Fruit fly (Drosophila melanogaster) whole organism, adult: ENCODE measurements around the gene CG34453.
A peak's percentile ranks its signal among the peaks of the same experiment; 100 is the strongest.

Experiments used
- CG7045 ChIP-seq: fragments of 200-800 bp; sonication (Bioruptor generic); optimal IDR thresholded peaks from 2 replicates; lab custom pipeline; 2017; ENCODE audit warnings: missing biosample characterization, mild to moderate bottlenecking, missing genetic modification characterization
- Clk ChIP-seq: fragments of 200-800 bp; sonication (Bioruptor generic); optimal IDR thresholded peaks from 2 replicates; lab custom pipeline; 2017; ENCODE audit warnings: missing biosample characterization, missing genetic modification characterization
- tj ChIP-seq: fragments of 200-800 bp; sonication (Bioruptor generic); optimal IDR thresholded peaks from 3 replicates; lab custom pipeline; 2017; ENCODE audit warnings: missing biosample characterization, mild to moderate bottlenecking, missing genetic modification characterization, moderate library complexity
- toe ChIP-seq: fragments of 200-800 bp; sonication (Bioruptor generic); optimal IDR thresholded peaks from 2 replicates; lab custom pipeline; 2016; ENCODE audit warnings: missing biosample characterization, missing genetic modification characterization

DNA sequence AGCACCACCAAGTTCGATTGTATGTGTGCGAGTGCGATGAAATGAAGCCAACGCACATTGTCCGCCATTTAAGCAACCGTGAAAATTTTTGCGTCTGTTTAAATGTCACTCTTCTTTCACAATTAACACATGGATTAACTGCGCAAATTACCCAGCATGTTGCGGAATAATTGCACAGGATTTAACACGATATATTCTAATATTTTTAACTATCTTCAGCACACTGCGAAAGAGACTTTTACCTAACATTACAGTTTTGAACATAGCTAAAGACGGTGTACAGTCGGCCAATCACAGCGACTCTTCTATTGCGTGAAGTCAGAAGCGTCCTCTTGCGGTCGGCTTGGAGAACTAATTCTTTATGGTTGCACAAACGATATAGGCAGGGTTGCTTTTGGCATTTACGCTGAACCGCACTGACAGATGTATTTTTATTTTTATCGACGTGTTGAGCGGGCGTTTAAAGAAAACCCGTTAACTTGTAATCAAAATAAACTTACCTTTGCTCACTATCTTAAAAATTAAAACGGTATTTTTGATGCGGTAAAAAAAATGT, 13.6 kb upstream of the CG34453 start:
- TF ChIP-seq tj (GFP tag; lab: Kevin White, UChicago) (peak; percentile 34), Clk (GFP tag; lab: Kevin White, UChicago) (peak; percentile 47), toe (GFP tag; lab: Kevin White, UChicago) (no peak), CG7045 (GFP tag; lab: Kevin White, UChicago) (peak; percentile 18)
